Worm (Caenorhabditis elegans): Measurements from ENCODE around the gene C01G10.14.
A peak's percentile ranks its signal among the peaks of the same experiment; 100 is the strongest.

Gene C01G10.14

DNA sequence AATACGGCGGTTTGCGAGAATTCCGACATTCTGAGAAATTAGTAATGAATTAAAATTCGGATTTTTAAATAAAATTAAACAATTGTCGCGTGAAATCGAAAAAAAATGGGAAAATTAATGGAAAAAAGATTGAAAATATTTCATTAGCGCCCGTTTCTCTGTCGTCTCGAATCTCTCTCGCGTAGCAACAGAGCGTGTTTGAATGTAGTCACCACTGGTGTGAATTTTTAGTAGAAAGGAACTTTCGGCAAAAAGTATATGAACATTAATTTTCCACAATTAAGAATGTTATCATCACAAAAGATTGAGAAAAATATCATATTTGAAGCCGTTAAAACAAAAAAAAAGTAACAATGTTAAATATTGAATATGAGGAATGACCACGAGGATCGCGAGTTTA lies 31.0 kb upstream of the C01G10.14 start, which contains the start of gene aipl-1 (continued):
- peak; percentile 7 for TF ChIP-seq dpl-1 (GFP tag; optimal IDR thresholded peaks at IDR 0.05)
- TF ChIP-seq attf-6 (GFP tag; IDR thresholded peaks at IDR 0.05) = no peak
- no peak for TF ChIP-seq xnd-1 (tag; optimal IDR thresholded peaks at IDR 0.05)
- TF ChIP-seq snpc-1.3 (tag; optimal IDR thresholded peaks at IDR 0.05; ENCODE audit: insufficient read depth) = no peak
- TF ChIP-seq snpc-3.4 (tag; optimal IDR thresholded peaks at IDR 0.05) = peak; percentile 25
- TF ChIP-seq bed-1 (GFP tag; IDR thresholded peaks at IDR 0.05) = no peak
- TF ChIP-seq nhr-27 (tag; optimal IDR thresholded peaks at IDR 0.05) = no peak
- TF ChIP-seq F33H1.4 (GFP tag; IDR thresholded peaks at IDR 0.05) = 0 out of 2 replicates have a peak, but pooled peaks have one; percentile 31
- no peak for TF ChIP-seq K11D2.4 (GFP tag; IDR thresholded peaks at IDR 0.05)
- TF ChIP-seq F10E7.11 (tag; optimal IDR thresholded peaks at IDR 0.05) = no peak
- TF ChIP-seq lin-26 (GFP tag; IDR thresholded peaks at IDR 0.05) = no peak
- no peak for TF ChIP-seq nhr-90 (tag; optimal IDR thresholded peaks at IDR 0.05)
- no peak for TF ChIP-seq tlf-1 (GFP tag; optimal IDR thresholded peaks at IDR 0.05)
- 0 out of 2 replicates have a peak, but pooled peaks have one; percentile 31 for TF ChIP-seq Y95B8A.8 (GFP tag; IDR thresholded peaks at IDR 0.05)
- no peak for TF ChIP-seq mes-4 (tag; optimal IDR thresholded peaks at IDR 0.05)
- no peak for TF ChIP-seq chd-7 (tag; optimal IDR thresholded peaks at IDR 0.05)
- TF ChIP-seq madf-6 (GFP tag; IDR thresholded peaks at IDR 0.05) = peak; percentile 40; the same call in 1 of the 2 replicates
- TF ChIP-seq ceh-79 (tag; optimal IDR thresholded peaks at IDR 0.05) = no peak
- no peak for TF ChIP-seq ets-4 (GFP tag; optimal IDR thresholded peaks at IDR 0.05)
- TF ChIP-seq C17E4.6 (GFP tag; IDR thresholded peaks at IDR 0.05) = no peak
- peak; percentile 62 for TF ChIP-seq lin-54 (GFP tag; optimal IDR thresholded peaks at IDR 0.05)
- TF ChIP-seq repo-1 (tag; optimal IDR thresholded peaks at IDR 0.05) = no peak
- no peak for TF ChIP-seq akir-1 (GFP tag; optimal IDR thresholded peaks at IDR 0.05)
- TF ChIP-seq lsy-27 (tag; optimal IDR thresholded peaks at IDR 0.05; ENCODE audit: borderline replicate concordance, insufficient read depth) = no peak
- TF ChIP-seq nhr-120 (GFP tag; IDR thresholded peaks at IDR 0.05) = no peak
- TF ChIP-seq tbx-9 (tag; optimal IDR thresholded peaks at IDR 0.05; ENCODE audit: borderline replicate concordance) = no peak
- no peak for TF ChIP-seq cebp-2 (GFP tag; IDR thresholded peaks at IDR 0.05)
- no peak for TF ChIP-seq snpc-1.1 (tag; optimal IDR thresholded peaks at IDR 0.05; ENCODE audit: insufficient read depth)
- TF ChIP-seq atf-7 (tag; optimal IDR thresholded peaks at IDR 0.05) = no peak
- TF ChIP-seq F39B2.1 (GFP tag; IDR thresholded peaks at IDR 0.05) = no peak
- no peak for TF ChIP-seq gei-17 (GFP tag; optimal IDR thresholded peaks at IDR 0.05)
- TF ChIP-seq ZK185.1 (tag; optimal IDR thresholded peaks at IDR 0.05; ENCODE audit: poor library complexity, severe bottlenecking) = peak; percentile 6
- no peak for TF ChIP-seq F22D6.2 (tag; optimal IDR thresholded peaks at IDR 0.05)
- TF ChIP-seq sea-2 (GFP tag; IDR thresholded peaks at IDR 0.05) = no peak
- TF ChIP-seq F55B11.4 (tag; optimal IDR thresholded peaks at IDR 0.05; ENCODE audit: borderline replicate concordance, insufficient read depth) = no peak
- no peak for TF ChIP-seq snpc-4 (GFP tag; optimal IDR thresholded peaks at IDR 0.05)
- TF ChIP-seq snpc-4 (tag; optimal IDR thresholded peaks at IDR 0.05) = peak in 3 of 4 experiments; percentile 5 to 66 (median 53)
- no peak for TF ChIP-seq zim-3 (tag; optimal IDR thresholded peaks at IDR 0.05)
- peak; percentile 90 for TF ChIP-seq mcd-1 (GFP tag; IDR thresholded peaks at IDR 0.05)
- no peak for TF ChIP-seq mel-28 (tag; optimal IDR thresholded peaks at IDR 0.05; ENCODE audit: borderline replicate concordance)
- TF ChIP-seq T26A5.8 (tag; optimal IDR thresholded peaks at IDR 0.05) = no peak
- TF ChIP-seq Y79H2A.3 (GFP tag; conservative IDR thresholded peaks at IDR 0.05) = no peak
- TF ChIP-seq lsl-1 (GFP tag; optimal IDR thresholded peaks at IDR 0.05) = peak; percentile 48
- no peak for TF ChIP-seq ama-1 (optimal IDR thresholded peaks at IDR 0.05)
- TF ChIP-seq ama-1 (GFP tag; optimal IDR thresholded peaks at IDR 0.05) = no peak
- peak; percentile 34 for TF ChIP-seq tbp1 (GFP tag; optimal IDR thresholded peaks at IDR 0.05)
- TF ChIP-seq ztf-22 (GFP tag; optimal IDR thresholded peaks at IDR 0.05) = no peak
- TF ChIP-seq ztf-18 (tag; optimal IDR thresholded peaks at IDR 0.05) = no peak
- TF ChIP-seq lag-1 (GFP tag; IDR thresholded peaks at IDR 0.05) = no peak
